Worm (Caenorhabditis elegans) whole organism, L1 larva: ENCODE measurements around the gene fozi-1.

Experiments
- C16A3.4 ChIP-seq: fragments of 150-350 bp; optimal IDR thresholded peaks from 2 replicates; lab custom pipeline; 2014; ENCODE audit warnings: missing biosample characterization, missing genetic modification characterization
- C34B4.2 ChIP-seq: sonication (generic microtip); optimal IDR thresholded peaks from 2 replicates; lab custom pipeline; 2017; ENCODE audit warnings: mild to moderate bottlenecking, missing genetic modification characterization, missing compliant biosample characterization
- F16B12.6 ChIP-seq: fragments of 150-350 bp; optimal IDR thresholded peaks from 2 replicates; lab custom pipeline; 2014; ENCODE audit warnings: missing biosample characterization, missing genetic modification characterization
- blmp-1 ChIP-seq: fragments of 150-350 bp; optimal IDR thresholded peaks from 2 replicates; lab custom pipeline; 2014; ENCODE audit warnings: missing biosample characterization, missing genetic modification characterization
- ceh-63 ChIP-seq: fragments of 200-800 bp; sonication (Bioruptor generic); optimal IDR thresholded peaks from 2 replicates; lab custom pipeline; 2018; ENCODE audit warnings: mild to moderate bottlenecking, missing genetic modification characterization, missing compliant biosample characterization
- ceh-82 ChIP-seq, 3 experiments: fragments of 150-350 bp in 1 of 3; sonication (generic microtip) in 2 of 3; optimal IDR thresholded peaks; 2 replicates each; lab custom pipeline; 2014 to 2017; ENCODE audit warnings: missing biosample characterization in 3 of 3, missing genetic modification characterization in 3 of 3
- ceh-88 ChIP-seq: fragments of 200-800 bp; sonication (Bioruptor generic); IDR thresholded peaks from 2 replicates; pipeline ENCODE4 v1.3.6; 2022; ENCODE audit warnings: missing genetic modification characterization, missing compliant biosample characterization
- dpl-1 ChIP-seq, 3 experiments: fragments of 150-350 bp in 2 of 3; sonication (generic microtip) in 1 of 3; optimal IDR thresholded peaks; 2 replicates each; lab custom pipeline; 2014 to 2017; ENCODE audit warnings: missing biosample characterization in 3 of 3, missing genetic modification characterization in 3 of 3, missing genetic modification reagents in 3 of 3
- efl-1 ChIP-seq, 4 experiments: fragments of 150-350 bp; optimal IDR thresholded peaks in 3 of 4; peaks in 1 of 4; 1 replicate in 1 of 4; 2 replicates in 3 of 4; lab custom pipeline; 2014; ENCODE audit warnings: missing biosample characterization in 2 of 4, missing genetic modification characterization in 2 of 4, missing genetic modification reagents in 2 of 4
- efl-3 ChIP-seq: fragments of 200-800 bp; sonication (Bioruptor generic); optimal IDR thresholded peaks from 2 replicates; lab custom pipeline; 2018; ENCODE audit warnings: mild to moderate bottlenecking, missing genetic modification characterization, missing compliant biosample characterization
- egl-13 ChIP-seq: sonication (generic microtip); optimal IDR thresholded peaks from 2 replicates; lab custom pipeline; 2016; ENCODE audit warnings: missing genotype, missing genetic modification reagents, missing genetic modification characterization, missing compliant biosample characterization
- elt-2 ChIP-seq: sonication (generic microtip); optimal IDR thresholded peaks from 2 replicates; lab custom pipeline; 2016; ENCODE audit warnings: missing genetic modification characterization, mild to moderate bottlenecking, inconsistent platforms, missing compliant biosample characterization, missing genetic modification reagents
- elt-3 ChIP-seq, 6 experiments: fragments of 150-350 bp in 1 of 6; sonication (generic microtip); optimal IDR thresholded peaks; 2 replicates each; lab custom pipeline; 2017 to 2018; ENCODE audit warnings: missing biosample characterization in 6 of 6, missing genetic modification characterization in 6 of 6, inconsistent platforms in 1 of 6
- fkh-8 ChIP-seq: sonication (generic microtip); optimal IDR thresholded peaks from 2 replicates; lab custom pipeline; 2016; ENCODE audit warnings: mild to moderate bottlenecking, missing genetic modification characterization, missing compliant biosample characterization
- fos-1 ChIP-seq: fragments of 150-350 bp; optimal IDR thresholded peaks from 2 replicates; lab custom pipeline; 2014; ENCODE audit warnings: missing biosample characterization, missing genetic modification characterization
- hpl-2 ChIP-seq: fragments of 150-350 bp; optimal IDR thresholded peaks from 2 replicates; lab custom pipeline; 2014; ENCODE audit warnings: missing biosample characterization, missing genetic modification reagents, missing genetic modification characterization
- irx-1 ChIP-seq: sonication (generic microtip); optimal IDR thresholded peaks from 2 replicates; lab custom pipeline; 2016; ENCODE audit warnings: missing genetic modification characterization, missing compliant biosample characterization
- jun-1 ChIP-seq: fragments of 150-350 bp; optimal IDR thresholded peaks from 2 replicates; lab custom pipeline; 2014; ENCODE audit warnings: missing biosample characterization, missing genetic modification reagents, missing genetic modification characterization
- lin-13 ChIP-seq: fragments of 150-350 bp; optimal IDR thresholded peaks from 2 replicates; lab custom pipeline; 2014; ENCODE audit warnings: missing biosample characterization, missing genetic modification reagents, missing genetic modification characterization
- lin-35 ChIP-seq, 2 experiments: fragments of 150-350 bp; optimal IDR thresholded peaks; 2 replicates each; lab custom pipeline; 2014; ENCODE audit warnings: missing biosample characterization in 2 of 2, missing genetic modification characterization in 2 of 2, missing genetic modification reagents in 2 of 2
- lsy-2 ChIP-seq, 2 experiments: fragments of 150-350 bp; optimal IDR thresholded peaks; 2 replicates each; lab custom pipeline; 2014; ENCODE audit warnings: missing biosample characterization in 2 of 2, missing genetic modification characterization in 2 of 2
- mef-2 ChIP-seq: fragments of 150-350 bp; optimal IDR thresholded peaks from 2 replicates; lab custom pipeline; 2014; ENCODE audit warnings: missing biosample characterization, missing genetic modification characterization
- mep-1 ChIP-seq: fragments of 150-350 bp; optimal IDR thresholded peaks from 2 replicates; lab custom pipeline; 2014; ENCODE audit warnings: missing biosample characterization, missing genetic modification characterization
- nhr-19 ChIP-seq: fragments of 200-800 bp; sonication (Bioruptor generic); conservative IDR thresholded peaks from 2 replicates; pipeline ENCODE4 v1.3.6; 2022; ENCODE audit warnings: missing genetic modification characterization, missing compliant biosample characterization
- nhr-20 ChIP-seq: sonication (generic microtip); optimal IDR thresholded peaks from 2 replicates; lab custom pipeline; 2016; ENCODE audit warnings: mild to moderate bottlenecking, missing genetic modification characterization, missing compliant biosample characterization
- nhr-237 ChIP-seq: fragments of 150-350 bp; optimal IDR thresholded peaks from 2 replicates; lab custom pipeline; 2014; ENCODE audit warnings: missing biosample characterization, missing genetic modification characterization
- nhr-47 ChIP-seq: sonication (generic microtip); optimal IDR thresholded peaks from 2 replicates; lab custom pipeline; 2016; ENCODE audit warnings: mild to moderate bottlenecking, missing genetic modification characterization, moderate library complexity, missing compliant biosample characterization
- nhr-71 ChIP-seq: sonication (generic microtip); optimal IDR thresholded peaks from 2 replicates; lab custom pipeline; 2016; ENCODE audit warnings: mild to moderate bottlenecking, missing genetic modification characterization, moderate library complexity, missing compliant biosample characterization
- nhr-84 ChIP-seq: sonication (generic microtip); optimal IDR thresholded peaks from 2 replicates; lab custom pipeline; 2017; ENCODE audit warnings: missing biosample characterization, missing genetic modification characterization
- nhr-85 ChIP-seq: sonication (generic microtip); peaks from one replicate; lab custom pipeline; 2016; ENCODE audit warnings: missing genetic modification characterization, inconsistent platforms, missing compliant biosample characterization
- pax-3 ChIP-seq: fragments of 200-800 bp; sonication (Bioruptor generic); optimal IDR thresholded peaks from 2 replicates; lab custom pipeline; 2018; ENCODE audit warnings: mild to moderate bottlenecking, missing genetic modification characterization, moderate library complexity, missing compliant biosample characterization
- rnt-1 ChIP-seq: sonication (generic microtip); optimal IDR thresholded peaks from 2 replicates; lab custom pipeline; 2016; ENCODE audit warnings: mild to moderate bottlenecking, missing genetic modification characterization, moderate library complexity, missing compliant biosample characterization
- skn-1 ChIP-seq: fragments of 150-350 bp; optimal IDR thresholded peaks from 2 replicates; lab custom pipeline; 2014; ENCODE audit warnings: missing biosample characterization, missing genetic modification characterization
- snpc-4 ChIP-seq: fragments of 150-350 bp; optimal IDR thresholded peaks from 2 replicates; lab custom pipeline; 2014; ENCODE audit warnings: missing biosample characterization, missing genetic modification characterization
- snu-23 ChIP-seq: sonication (generic microtip); optimal IDR thresholded peaks from 2 replicates; lab custom pipeline; 2016; ENCODE audit warnings: missing genetic modification characterization, missing compliant biosample characterization
- sox-4 ChIP-seq: sonication (generic microtip); optimal IDR thresholded peaks from 2 replicates; lab custom pipeline; 2016; ENCODE audit warnings: missing genetic modification characterization, missing compliant biosample characterization
- tbx-2 ChIP-seq: sonication (generic microtip); optimal IDR thresholded peaks from 2 replicates; lab custom pipeline; 2016; ENCODE audit warnings: missing genetic modification characterization, missing compliant biosample characterization
- unc-30 ChIP-seq: sonication (generic microtip); optimal IDR thresholded peaks from 2 replicates; lab custom pipeline; 2017; ENCODE audit warnings: missing biosample characterization, missing genetic modification characterization
- unc-62 ChIP-seq: fragments of 150-350 bp; optimal IDR thresholded peaks from 2 replicates; lab custom pipeline; 2014; ENCODE audit warnings: missing biosample characterization, missing genetic modification reagents, missing genetic modification characterization
- unc-98 ChIP-seq: fragments of 200-800 bp; sonication (Bioruptor generic); IDR thresholded peaks from 2 replicates; pipeline ENCODE4 v1.3.6; 2022; ENCODE audit warnings: missing genetic modification characterization, missing compliant biosample characterization
- xbp-1 ChIP-seq: sonication (generic microtip); optimal IDR thresholded peaks from 2 replicates; lab custom pipeline; 2016; ENCODE audit warnings: missing genetic modification characterization, missing compliant biosample characterization
- ztf-4 ChIP-seq: fragments of 150-350 bp; optimal IDR thresholded peaks from 2 replicates; lab custom pipeline; 2014; ENCODE audit warnings: missing biosample characterization, missing genetic modification characterization

Gene fozi-1

DNA sequence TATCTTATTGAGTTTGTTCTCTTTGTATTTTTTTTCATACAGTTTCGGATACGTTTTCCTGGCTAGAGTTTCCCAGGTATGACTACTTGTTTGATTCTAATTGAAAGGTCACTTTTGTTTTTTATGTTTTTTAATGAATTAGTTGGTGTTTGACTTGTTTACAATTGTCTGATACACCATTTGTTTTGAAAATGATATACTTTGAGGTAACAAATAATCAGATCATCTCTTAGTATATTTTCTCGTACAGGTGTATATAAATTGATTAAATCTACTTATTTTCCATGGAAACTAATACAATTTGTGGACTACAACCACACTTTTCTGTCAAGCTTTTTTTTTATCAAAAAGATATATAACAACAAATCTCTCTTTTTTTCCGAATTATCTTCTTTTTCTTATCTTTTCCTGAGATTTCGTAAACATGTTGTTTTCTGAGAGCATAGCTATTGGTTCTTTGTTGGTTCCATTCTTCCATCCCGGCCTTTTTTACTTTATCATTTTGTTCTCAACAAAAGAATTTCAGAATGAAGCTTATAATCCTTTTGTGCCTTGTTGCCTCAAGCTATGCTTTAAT is 48.3 kb downstream of the fozi-1 start, which contains the start of gene ttr-5:
Gene ttr-5, plus strand, starts transcription at position 527 of the 577 bp plus-strand sequence.
- TF ChIP-seq lin-13 (GFP tag; lab: Kevin White, UChicago): no peak
- no peak for TF ChIP-seq lsy-2 (tag; optimal IDR thresholded peaks at IDR 0.05; lab: Kevin White, UChicago)
- no peak for TF ChIP-seq nhr-237 (tag; lab: Kevin White, UChicago)
- TF ChIP-seq nhr-85: no peak
- TF ChIP-seq hpl-2: no peak
- TF ChIP-seq unc-62 (GFP tag; lab: Kevin White, UChicago): no peak
- TF ChIP-seq unc-98 (GFP tag; lab: Robert Waterston, UW): no peak
- TF ChIP-seq ztf-4: no peak

- TF ChIP-seq egl-13 (tag; lab: Kevin White, UChicago): no peak
- peak; percentile 49 to 59 for TF ChIP-seq lsy-2 (tag; optimal IDR thresholded peaks at IDR 0.05; lab: Kevin White, UChicago)
- TF ChIP-seq F16B12.6: peak; percentile 86
- no peak for TF ChIP-seq unc-98 (GFP tag; lab: Robert Waterston, UW)
- TF ChIP-seq nhr-237 (tag; lab: Kevin White, UChicago): no peak
- no peak for TF ChIP-seq lin-13 (GFP tag; lab: Kevin White, UChicago)
- TF ChIP-seq mep-1 (tag; lab: Kevin White, UChicago): peak; percentile 51
- TF ChIP-seq C16A3.4 (tag; lab: Kevin White, UChicago): peak; percentile 24
- TF ChIP-seq dpl-1 (GFP tag; optimal IDR thresholded peaks at IDR 0.05; lab: Kevin White, UChicago): peak in 2 of 3 experiments; percentile 41 to 43
- peak; percentile 38 for TF ChIP-seq nhr-71 (tag; lab: Kevin White, UChicago)
- TF ChIP-seq nhr-19 (GFP tag; lab: Robert Waterston, UW): no peak
- TF ChIP-seq snpc-4: no peak
- no peak for TF ChIP-seq unc-62 (GFP tag; lab: Kevin White, UChicago)
- TF ChIP-seq irx-1 (tag; lab: Kevin White, UChicago): no peak
- peak; percentile 12 for TF ChIP-seq tbx-2 (tag; lab: Kevin White, UChicago)
- no peak for TF ChIP-seq fos-1
- peak; percentile 36 for TF ChIP-seq blmp-1 (tag; lab: Kevin White, UChicago)
- TF ChIP-seq lin-35 (GFP tag; optimal IDR thresholded peaks at IDR 0.05; lab: Kevin White, UChicago): peak; percentile 4 to 22
- no peak for TF ChIP-seq elt-3 (tag; optimal IDR thresholded peaks at IDR 0.05; lab: Kevin White, UChicago)
- TF ChIP-seq nhr-20 (tag; lab: Kevin White, UChicago): peak; percentile 28
- no peak for TF ChIP-seq ceh-82 (tag; optimal IDR thresholded peaks at IDR 0.05; lab: Kevin White, UChicago)
- peak; percentile 32 to 50 for TF ChIP-seq efl-1 (optimal IDR thresholded peaks at IDR 0.05; lab: Kevin White, UChicago)
- peak; percentile 25 to 92 for TF ChIP-seq efl-1 (GFP tag; optimal IDR thresholded peaks at IDR 0.05 in 1 of 2; lab: Kevin White, UChicago)
- peak; percentile 14 for TF ChIP-seq xbp-1 (tag; lab: Kevin White, UChicago)
- peak; percentile 26 for TF ChIP-seq rnt-1 (tag; lab: Kevin White, UChicago)
- peak; percentile 35 for TF ChIP-seq snu-23 (GFP tag; lab: Kevin White, UChicago)
- TF ChIP-seq pax-3 (tag; lab: Kevin White, UChicago): no peak
Measured at ce11 chrIII:9331084-9331564, 49.5 kb downstream of the fozi-1 start, which contains the start of gene ufc-1. ufc-1 (plus strand) TSS chrIII:9331514.

- TF ChIP-seq jun-1 (no peak), ceh-63 (GFP tag; lab: Kevin White, UChicago) (no peak), mef-2 (tag; lab: Kevin White, UChicago) (no peak), skn-1 (no peak), elt-3 (tag; optimal IDR thresholded peaks at IDR 0.05; lab: Kevin White, UChicago) (no peak), nhr-84 (no peak), nhr-20 (tag; lab: Kevin White, UChicago) (no peak), egl-13 (tag; lab: Kevin White, UChicago) (no peak), nhr-47 (tag; lab: Kevin White, UChicago) (no peak), sox-4 (no peak), nhr-85 (no peak), unc-30 (tag; lab: Kevin White, UChicago) (no peak), irx-1 (tag; lab: Kevin White, UChicago) (no peak), elt-2 (tag; lab: Kevin White, UChicago) (no peak), efl-3 (GFP tag; lab: Kevin White, UChicago) (no peak), ceh-88 (no peak), lin-35 (GFP tag; optimal IDR thresholded peaks at IDR 0.05; lab: Kevin White, UChicago) (no peak), fkh-8 (tag; lab: Kevin White, UChicago) (no peak), C34B4.2 (no peak)
Measured at ce11 chrIII:9334174-9334573, 52.6 kb downstream of the fozi-1 start, which contains the start of gene elo-4. elo-4 (minus strand) TSS chrIII:9334274.
